Worm (Caenorhabditis elegans): ENCODE results near the gene xrn-1.
A peak's percentile ranks its signal among the peaks of the same experiment; 100 is the strongest.
"Not testable (repeated sequence)": the region's sequence is repeated elsewhere in the genome, so short reads cannot be mapped to it uniquely, and the experiment has no call there.

The xrn-1 gene

DNA sequence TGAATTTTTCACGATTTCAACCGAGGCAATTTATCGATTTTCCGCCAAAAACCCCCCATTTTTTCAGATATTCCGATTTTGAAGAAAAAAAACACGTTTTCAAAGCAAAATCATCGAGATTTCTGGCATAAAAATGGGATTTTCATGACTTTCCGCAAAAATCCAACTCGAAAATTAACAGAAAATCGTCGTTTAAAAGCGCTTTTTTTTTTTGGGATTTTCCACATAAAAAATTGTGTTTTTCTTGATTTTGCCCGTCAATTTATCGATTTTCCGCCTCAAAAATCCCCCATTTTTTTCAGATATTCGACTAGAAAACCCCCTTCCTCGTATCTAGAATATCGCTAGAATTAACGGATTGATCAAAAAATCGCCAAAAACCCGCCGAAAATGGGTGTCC, at the start of gene xrn-1:
xrn-1 (plus strand) TSS at position 301 of the 400 bp plus-strand sequence.
- TF ChIP-seq hmg-4 (GFP tag; optimal IDR thresholded peaks at IDR 0.05) (no peak), F13C5.2 (tag; optimal IDR thresholded peaks at IDR 0.05) (no peak), aly-1 (tag; optimal IDR thresholded peaks at IDR 0.05) (no peak), flt-1 (GFP tag; IDR thresholded peaks at IDR 0.05) (no peak), hmbx-1 (tag; optimal IDR thresholded peaks at IDR 0.05) (no peak), ceh-13 (GFP tag; optimal IDR thresholded peaks at IDR 0.05) (no peak), ceh-36 (tag; optimal IDR thresholded peaks at IDR 0.05) (no peak), hnd-1 (tag; optimal IDR thresholded peaks at IDR 0.05) (no peak)

DNA sequence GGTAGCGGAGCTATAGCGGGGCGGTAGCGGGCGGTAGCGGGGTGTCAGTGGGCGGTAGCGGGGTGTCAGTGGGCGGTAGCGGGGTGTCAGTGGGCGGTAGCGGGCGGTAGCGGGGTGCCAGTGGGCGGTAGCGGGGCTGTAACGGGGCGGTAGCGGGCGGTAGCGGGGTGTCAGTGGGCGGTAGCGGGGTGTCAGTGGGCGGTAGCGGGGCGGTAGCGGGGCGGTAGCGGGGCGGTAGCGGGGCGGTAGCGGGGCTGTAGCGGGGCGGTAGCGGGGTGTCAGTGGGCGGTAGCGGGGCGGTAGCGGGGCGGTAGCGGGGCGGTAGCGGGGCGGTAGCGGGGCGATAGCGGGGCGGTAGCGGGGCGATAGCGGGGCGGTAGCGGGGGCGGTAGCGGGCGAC, 49.1 kb upstream of the xrn-1 start:
- TF ChIP-seq tbx-11 (GFP tag; IDR thresholded peaks at IDR 0.05) (peak; percentile 63; the same call in 1 of the 2 replicates), scrt-1 (GFP tag; IDR thresholded peaks at IDR 0.05) (0 out of 2 replicates have a peak, but pooled peaks have one; percentile 43), sea-1 (GFP tag; conservative IDR thresholded peaks at IDR 0.05) (0 out of 2 replicates have a peak, but pooled peaks have one; percentile 51), hmg-4 (GFP tag; optimal IDR thresholded peaks at IDR 0.05) (peak; percentile 36), pes-1 (GFP tag; IDR thresholded peaks at IDR 0.05) (peak; percentile 68; the same call in 1 of the 2 replicates), tbx-37 (GFP tag; conservative IDR thresholded peaks at IDR 0.05) (peak; percentile 37)

DNA sequence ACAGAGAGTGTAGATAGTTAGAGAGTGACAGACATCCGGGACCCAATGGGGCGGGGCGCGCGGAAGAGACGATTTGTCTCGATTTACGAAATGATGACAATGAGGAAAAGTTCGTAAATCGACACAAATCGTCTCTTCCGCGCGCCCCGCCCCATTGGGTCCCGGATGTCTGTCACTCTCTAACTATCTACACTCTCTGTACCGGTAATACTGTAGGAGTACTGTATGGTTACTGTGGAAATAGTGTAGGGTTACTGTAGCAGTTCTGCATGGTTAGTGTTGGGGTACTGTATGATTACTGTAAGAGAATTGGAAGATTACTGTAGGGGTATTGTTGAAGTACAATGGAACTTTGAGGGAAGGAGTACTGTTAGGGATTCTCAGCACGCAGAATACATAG, 47.5 kb upstream of the xrn-1 start, which contains the start of gene F01D5.10:
F01D5.10 (minus strand) TSS at position 101 of the 400 bp plus-strand sequence.
- TF ChIP-seq aly-1 (tag; optimal IDR thresholded peaks at IDR 0.05); tra-4 (tag; optimal IDR thresholded peaks at IDR 0.05); tbx-37 (GFP tag; conservative IDR thresholded peaks at IDR 0.05): not testable (repeated sequence)

ce11 chrII:14032705-14033104, 36.0 kb upstream of the xrn-1 start:
- TF ChIP-seq F13C5.2 (tag; optimal IDR thresholded peaks at IDR 0.05) (no peak), ama-1 (optimal IDR thresholded peaks at IDR 0.05) (no peak), ceh-36 (tag; optimal IDR thresholded peaks at IDR 0.05) (no peak), tbx-37 (GFP tag; conservative IDR thresholded peaks at IDR 0.05) (no peak), aly-1 (tag; optimal IDR thresholded peaks at IDR 0.05) (no peak), B0310.2 (tag; optimal IDR thresholded peaks at IDR 0.05) (no peak)

DNA sequence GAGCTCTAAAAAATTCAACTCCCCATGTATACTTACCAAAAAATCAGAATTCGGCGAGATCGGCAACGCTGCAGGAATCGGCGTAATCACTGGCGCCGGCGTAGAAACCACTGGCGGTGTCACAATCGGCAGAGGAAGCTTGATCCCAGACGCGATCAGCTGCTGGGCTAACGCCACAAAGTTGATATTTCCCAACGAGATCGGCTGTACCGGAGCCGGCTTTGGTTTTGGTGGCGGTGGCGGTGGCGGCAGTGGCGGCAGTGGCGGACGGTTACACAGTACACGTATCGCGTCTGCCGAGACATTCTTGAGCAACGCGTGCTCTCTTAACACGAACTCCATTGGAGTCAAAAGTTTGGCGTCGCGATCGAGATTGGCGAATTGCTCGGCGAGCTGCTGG, 34.1 kb upstream of the xrn-1 start:
- no peak for TF ChIP-seq hmbx-1 (tag; optimal IDR thresholded peaks at IDR 0.05)
- TF ChIP-seq aly-1 (tag; optimal IDR thresholded peaks at IDR 0.05), result no peak
- no peak for TF ChIP-seq flt-1 (GFP tag; IDR thresholded peaks at IDR 0.05)
- no peak for TF ChIP-seq ceh-36 (tag; optimal IDR thresholded peaks at IDR 0.05)
- TF ChIP-seq tra-4 (tag; optimal IDR thresholded peaks at IDR 0.05), result no peak
- TF ChIP-seq F13C5.2 (tag; optimal IDR thresholded peaks at IDR 0.05), result no peak
- no peak for TF ChIP-seq ceh-13 (GFP tag; optimal IDR thresholded peaks at IDR 0.05)
- TF ChIP-seq hnd-1 (tag; optimal IDR thresholded peaks at IDR 0.05), result no peak
- no peak for TF ChIP-seq tbx-37 (GFP tag; conservative IDR thresholded peaks at IDR 0.05)
- no peak for TF ChIP-seq B0310.2 (tag; optimal IDR thresholded peaks at IDR 0.05)
- no peak for TF ChIP-seq pes-1 (GFP tag; IDR thresholded peaks at IDR 0.05)
- TF ChIP-seq tbx-11 (GFP tag; IDR thresholded peaks at IDR 0.05), result no peak
- TF ChIP-seq ets-7 (tag; optimal IDR thresholded peaks at IDR 0.05), result no peak
- no peak for TF ChIP-seq scrt-1 (GFP tag; IDR thresholded peaks at IDR 0.05)
- no peak for TF ChIP-seq sea-1 (GFP tag; conservative IDR thresholded peaks at IDR 0.05)
- no peak for TF ChIP-seq hmg-4 (GFP tag; optimal IDR thresholded peaks at IDR 0.05)
- TF ChIP-seq ama-1 (optimal IDR thresholded peaks at IDR 0.05), result no peak

- TF ChIP-seq hmg-4 (GFP tag; optimal IDR thresholded peaks at IDR 0.05) (no peak), ceh-36 (tag; optimal IDR thresholded peaks at IDR 0.05) (peak; percentile 73), F13C5.2 (tag; optimal IDR thresholded peaks at IDR 0.05) (no peak), ceh-13 (GFP tag; optimal IDR thresholded peaks at IDR 0.05) (no peak), aly-1 (tag; optimal IDR thresholded peaks at IDR 0.05) (no peak), hnd-1 (tag; optimal IDR thresholded peaks at IDR 0.05) (no peak), B0310.2 (tag; optimal IDR thresholded peaks at IDR 0.05) (no peak), pes-1 (GFP tag; IDR thresholded peaks at IDR 0.05) (no peak)
Observed at ce11 chrII:14036724-14037483, 31.8 kb upstream of the xrn-1 start.

DNA sequence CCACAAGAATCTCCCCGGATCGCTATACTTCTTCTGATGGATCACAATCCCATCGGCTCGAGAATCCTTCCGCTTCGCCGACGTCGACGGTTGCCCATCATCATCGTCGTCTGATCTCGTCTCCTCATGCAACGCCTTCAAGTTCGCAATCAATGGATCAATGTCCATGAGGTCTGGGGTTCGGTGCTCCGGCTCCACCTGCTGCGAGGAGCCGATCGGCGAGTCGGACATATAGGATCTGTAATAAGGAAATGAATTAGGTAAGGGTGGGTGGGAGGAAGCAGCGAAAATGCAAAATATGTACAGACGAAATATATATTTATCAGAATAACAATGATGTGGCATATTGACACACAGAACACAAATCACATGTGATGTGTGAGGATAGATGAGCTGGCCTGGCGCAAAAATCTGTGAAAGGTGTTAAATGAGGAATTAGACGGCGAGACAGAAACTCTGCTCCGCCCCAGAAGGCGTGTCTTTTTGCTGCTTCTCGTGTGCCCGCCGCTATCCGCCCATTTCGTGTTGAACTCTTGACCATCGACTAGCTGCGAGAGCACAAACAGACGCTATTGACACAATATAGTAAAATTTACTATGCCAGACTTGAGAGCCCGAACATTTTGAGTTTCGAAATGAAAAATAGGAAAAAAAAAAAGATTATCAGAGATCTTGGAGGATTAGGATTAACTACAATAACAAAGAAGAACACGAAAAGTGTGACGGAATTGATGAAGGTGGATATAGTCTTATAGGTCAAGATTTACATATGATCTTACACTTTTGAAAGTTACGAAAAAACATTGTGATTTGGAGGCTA, 31.0 kb upstream of the xrn-1 start:
- TF ChIP-seq hmg-4 (GFP tag; optimal IDR thresholded peaks at IDR 0.05) (no peak), pes-1 (GFP tag; IDR thresholded peaks at IDR 0.05) (no peak), scrt-1 (GFP tag; IDR thresholded peaks at IDR 0.05) (no peak), ceh-13 (GFP tag; optimal IDR thresholded peaks at IDR 0.05) (no peak), tbx-11 (GFP tag; IDR thresholded peaks at IDR 0.05) (no peak), flt-1 (GFP tag; IDR thresholded peaks at IDR 0.05) (no peak), tbx-37 (GFP tag; conservative IDR thresholded peaks at IDR 0.05) (no peak), tra-4 (tag; optimal IDR thresholded peaks at IDR 0.05) (no peak), aly-1 (tag; optimal IDR thresholded peaks at IDR 0.05) (no peak)

ce11 chrII:14038331-14038730, 30.4 kb upstream of the xrn-1 start:
- no peak for TF ChIP-seq sea-1 (GFP tag; conservative IDR thresholded peaks at IDR 0.05)
- 0 out of 2 replicates have a peak, but pooled peaks have one; percentile 18 for TF ChIP-seq tbx-37 (GFP tag; conservative IDR thresholded peaks at IDR 0.05)
